Fruit fly (Drosophila melanogaster) whole organism, embryonic: ENCODE measurements around the gene flw.

ENCODE experiments used
- ATbp ChIP-seq: fragments of 200-800 bp; sonication (Bioruptor generic); optimal IDR thresholded peaks from 2 replicates; lab custom pipeline; 2017; ENCODE audit warnings: missing biosample characterization, mild to moderate bottlenecking, missing genetic modification characterization, missing genetic modification reagents
- Ada2b ChIP-seq: fragments of 200-800 bp; sonication (Bioruptor generic); IDR thresholded peaks from 2 replicates; pipeline ENCODE4 v1.3.6; 2022; ENCODE audit warnings: missing biosample characterization, missing genetic modification characterization
- Adf1 ChIP-seq: fragments of 200-800 bp; sonication (Bioruptor generic); IDR thresholded peaks from 2 replicates; pipeline ENCODE4 v1.3.6; 2022; ENCODE audit warnings: missing biosample characterization, missing genetic modification characterization
- Aef1 ChIP-seq: fragments of 200-800 bp; sonication (Bioruptor generic); IDR thresholded peaks from 3 replicates; pipeline ENCODE4 v1.3.6; 2022; ENCODE audit warnings: missing biosample characterization, missing genetic modification characterization
- Atf6 ChIP-seq: fragments of 200-800 bp; sonication (Bioruptor generic); IDR thresholded peaks from 2 replicates; pipeline ENCODE4 v1.3.6; 2022; ENCODE audit warnings: missing biosample characterization, missing genetic modification characterization
- CG10147 ChIP-seq: fragments of 200-800 bp; sonication (Bioruptor generic); optimal IDR thresholded peaks from 2 replicates; lab custom pipeline; 2019; ENCODE audit warnings: missing biosample characterization, mild to moderate bottlenecking, missing genetic modification characterization, moderate library complexity
- CG10543 ChIP-seq: fragments of 200-800 bp; sonication (Bioruptor generic); optimal IDR thresholded peaks from 3 replicates; lab custom pipeline; 2017; ENCODE audit warnings: missing biosample characterization, mild to moderate bottlenecking, missing genetic modification characterization, moderate library complexity
- CG10979 ChIP-seq: fragments of 200-800 bp; sonication (Bioruptor generic); optimal IDR thresholded peaks from 2 replicates; lab custom pipeline; 2018; ENCODE audit warnings: missing biosample characterization, mild to moderate bottlenecking, missing genetic modification characterization, moderate library complexity
- CG11247 ChIP-seq: fragments of 200-800 bp; sonication (Bioruptor generic); IDR thresholded peaks from 2 replicates; pipeline ENCODE4 v1.3.6; 2022; ENCODE audit warnings: missing biosample characterization, missing genetic modification characterization
- CG11504 ChIP-seq: fragments of 200-800 bp; sonication (Bioruptor generic); optimal IDR thresholded peaks from 3 replicates; lab custom pipeline; 2019; ENCODE audit warnings: missing biosample characterization, mild to moderate bottlenecking, missing genetic modification characterization, moderate library complexity
- CG12391 ChIP-seq: fragments of 200-800 bp; sonication (Bioruptor generic); optimal IDR thresholded peaks from 3 replicates; lab custom pipeline; 2018; ENCODE audit warnings: missing biosample characterization, mild to moderate bottlenecking, missing genetic modification characterization, moderate library complexity
- CG12769 ChIP-seq: fragments of 200-800 bp; sonication (Bioruptor generic); optimal IDR thresholded peaks from 2 replicates; lab custom pipeline; 2019; ENCODE audit warnings: missing biosample characterization, mild to moderate bottlenecking, missing genetic modification characterization, moderate library complexity
- CG16779 ChIP-seq: fragments of 200-800 bp; sonication (Bioruptor generic); IDR thresholded peaks from 2 replicates; pipeline ENCODE4 v1.3.6; 2022; ENCODE audit warnings: missing biosample characterization, missing genetic modification characterization
- CG2678 ChIP-seq: fragments of 200-800 bp; sonication (Bioruptor generic); optimal IDR thresholded peaks from 3 replicates; lab custom pipeline; 2019; ENCODE audit warnings: missing biosample characterization, mild to moderate bottlenecking, missing genetic modification characterization, moderate library complexity
- CG2712 ChIP-seq: fragments of 200-800 bp; optimal IDR thresholded peaks from 3 replicates; lab custom pipeline; 2019; ENCODE audit warnings: missing biosample characterization, mild to moderate bottlenecking, missing genetic modification characterization, moderate library complexity
- CG32532 ChIP-seq: fragments of 200-800 bp; sonication (Bioruptor generic); IDR thresholded peaks from 2 replicates; pipeline ENCODE4 v1.3.6; 2022; ENCODE audit warnings: missing biosample characterization, missing genetic modification characterization
- CG3281 ChIP-seq: fragments of 200-800 bp; sonication (Bioruptor generic); optimal IDR thresholded peaks from 3 replicates; lab custom pipeline; 2017; ENCODE audit warnings: missing biosample characterization, mild to moderate bottlenecking, missing genetic modification characterization
- CG34376 ChIP-seq: fragments of 200-800 bp; sonication (Bioruptor generic); optimal IDR thresholded peaks from 2 replicates; lab custom pipeline; 2018; ENCODE audit warnings: missing biosample characterization, mild to moderate bottlenecking, missing genetic modification characterization
- CG43689 ChIP-seq: fragments of 200-800 bp; sonication (Bioruptor generic); IDR thresholded peaks from 2 replicates; pipeline ENCODE4 v1.3.6; 2022; ENCODE audit warnings: missing biosample characterization, missing genetic modification characterization
- CG4424 ChIP-seq: fragments of 200-800 bp; sonication (Bioruptor generic); optimal IDR thresholded peaks from 3 replicates; lab custom pipeline; 2016; ENCODE audit warnings: missing biosample characterization, missing genetic modification characterization
- CG4730 ChIP-seq: fragments of 200-800 bp; sonication (Bioruptor generic); IDR thresholded peaks from 2 replicates; pipeline ENCODE4 v1.3.6; 2022; ENCODE audit warnings: missing biosample characterization, missing genetic modification characterization
- CG8924 ChIP-seq: fragments of 200-800 bp; optimal IDR thresholded peaks from 3 replicates; lab custom pipeline; 2019; ENCODE audit warnings: missing biosample characterization, mild to moderate bottlenecking, missing genetic modification characterization, moderate library complexity
- CrebB ChIP-seq: fragments of 200-800 bp; sonication (Bioruptor generic); optimal IDR thresholded peaks from 3 replicates; lab custom pipeline; 2018; ENCODE audit warnings: missing biosample characterization, mild to moderate bottlenecking, missing genetic modification characterization
- D19B ChIP-seq: fragments of 200-800 bp; sonication (Bioruptor generic); optimal IDR thresholded peaks from 2 replicates; lab custom pipeline; 2017; ENCODE audit warnings: missing biosample characterization, mild to moderate bottlenecking, missing genetic modification characterization
- Dbx ChIP-seq: fragments of 200-800 bp; sonication (Bioruptor generic); IDR thresholded peaks from 3 replicates; pipeline ENCODE4 v1.3.6; 2022; ENCODE audit warnings: missing biosample characterization, missing genetic modification characterization
- Dll ChIP-seq: fragments of 200-800 bp; sonication (Bioruptor generic); IDR thresholded peaks from 4 replicates; pipeline ENCODE4 v1.3.6; 2022; ENCODE audit warnings: missing biosample characterization, missing genetic modification characterization; ENCODE audit not compliant: partially characterized antibody
- Eip74EF ChIP-seq, 2 experiments: fragments of 200-800 bp in 1 of 2; fragments of >200 bp in 1 of 2; sonication (Bioruptor generic) in 1 of 2; optimal IDR thresholded peaks; 2 replicates each; lab custom pipeline; 2017 to 2019; ENCODE audit warnings: missing biosample characterization in 2 of 2, missing genetic modification characterization in 2 of 2, mild to moderate bottlenecking in 1 of 2, moderate library complexity in 1 of 2
- Max ChIP-seq: fragments of 200-800 bp; sonication (Bioruptor generic); optimal IDR thresholded peaks from 2 replicates; lab custom pipeline; 2016; ENCODE audit warnings: missing biosample characterization, mild to moderate bottlenecking, missing genetic modification characterization
- Meics ChIP-seq: fragments of 200-800 bp; sonication (Bioruptor generic); optimal IDR thresholded peaks from 2 replicates; lab custom pipeline; 2017; ENCODE audit warnings: missing biosample characterization, mild to moderate bottlenecking, missing genetic modification characterization
- Neu2 ChIP-seq: fragments of 200-800 bp; sonication (Bioruptor generic); optimal IDR thresholded peaks from 3 replicates; lab custom pipeline; 2016; ENCODE audit warnings: missing biosample characterization, missing genetic modification characterization, borderline replicate concordance
- Ptx1 ChIP-seq: fragments of 200-800 bp; sonication (Bioruptor generic); IDR thresholded peaks from 2 replicates; pipeline ENCODE4 v1.3.6; 2022; ENCODE audit warnings: missing biosample characterization, missing genetic modification characterization
- al ChIP-seq: fragments of 200-800 bp; sonication (Bioruptor generic); IDR thresholded peaks from 2 replicates; pipeline ENCODE4 v1.3.6; 2022; ENCODE audit warnings: missing biosample characterization, missing genetic modification characterization
- caup ChIP-seq: fragments of 200-800 bp; sonication (Bioruptor generic); optimal IDR thresholded peaks from 3 replicates; lab custom pipeline; 2017; ENCODE audit warnings: missing biosample characterization, mild to moderate bottlenecking, missing genetic modification characterization, moderate library complexity; ENCODE audit not compliant: severe bottlenecking
- ci ChIP-seq: fragments of 200-800 bp; sonication (Bioruptor generic); IDR thresholded peaks from 3 replicates; pipeline ENCODE4 v1.3.6; 2022; ENCODE audit warnings: missing biosample characterization, missing genetic modification characterization
- dmrt99B ChIP-seq: fragments of 200-800 bp; sonication (Bioruptor generic); optimal IDR thresholded peaks from 2 replicates; lab custom pipeline; 2018; ENCODE audit warnings: missing biosample characterization, mild to moderate bottlenecking, missing genetic modification characterization, moderate library complexity
- esg ChIP-seq: fragments of 200-800 bp; sonication (Bioruptor generic); conservative IDR thresholded peaks from 2 replicates; pipeline ENCODE4 v1.3.6; 2022; ENCODE audit warnings: missing biosample characterization, missing genetic modification characterization
- fd3F ChIP-seq: fragments of 200-800 bp; sonication (Bioruptor generic); optimal IDR thresholded peaks from 2 replicates; lab custom pipeline; 2018; ENCODE audit warnings: missing biosample characterization, mild to moderate bottlenecking, missing genetic modification characterization, moderate library complexity
- gem ChIP-seq: fragments of 200-800 bp; sonication (Bioruptor generic); optimal IDR thresholded peaks from 2 replicates; lab custom pipeline; 2019; ENCODE audit warnings: missing biosample characterization, mild to moderate bottlenecking, missing genetic modification characterization, moderate library complexity
- hkb ChIP-seq, 2 experiments: fragments of 200-800 bp in 1 of 2; fragments of >200 bp in 1 of 2; sonication (Bioruptor generic) in 1 of 2; IDR thresholded peaks in 1 of 2; optimal IDR thresholded peaks in 1 of 2; 2 replicates each; pipeline versions ENCODE4 v1.3.6 to Lab custom; 2017 to 2022; ENCODE audit warnings: missing biosample characterization in 1 of 2, missing genetic modification characterization in 1 of 2
- otp ChIP-seq: fragments of 200-800 bp; sonication (Bioruptor generic); IDR thresholded peaks from 3 replicates; pipeline ENCODE4, ENCODE4 v1.3.6; 2022; ENCODE audit warnings: missing biosample characterization, missing genetic modification characterization
- pho ChIP-seq: fragments of 200-800 bp; sonication (Bioruptor generic); optimal IDR thresholded peaks from 2 replicates; lab custom pipeline; 2016; ENCODE audit warnings: missing biosample characterization, missing genetic modification characterization
- sens ChIP-seq: fragments of 200-800 bp; sonication (Bioruptor generic); peaks from one replicate; lab custom pipeline; 2016; ENCODE audit warnings: missing biosample characterization, missing genetic modification characterization
- sim ChIP-seq: fragments of 200-800 bp; sonication (Bioruptor generic); IDR thresholded peaks from 2 replicates; pipeline ENCODE4 v1.3.6; 2022; ENCODE audit warnings: missing biosample characterization, missing genetic modification characterization
- sr ChIP-seq: fragments of 200-800 bp; sonication (Bioruptor generic); IDR thresholded peaks from 3 replicates; pipeline ENCODE4 v1.3.6; 2022; ENCODE audit warnings: missing biosample characterization, missing genetic modification characterization
- ssp ChIP-seq: fragments of 200-800 bp; sonication (Bioruptor generic); IDR thresholded peaks from 2 replicates; pipeline ENCODE4 v1.3.6; 2022; ENCODE audit warnings: missing biosample characterization, missing genetic modification characterization
- tio ChIP-seq: fragments of 200-800 bp; sonication (Bioruptor generic); optimal IDR thresholded peaks from 2 replicates; lab custom pipeline; 2017; ENCODE audit warnings: missing biosample characterization, missing genetic modification characterization, inconsistent platforms
- tup ChIP-seq: fragments of 200-800 bp; sonication (Bioruptor generic); optimal IDR thresholded peaks from 2 replicates; lab custom pipeline; 2016; ENCODE audit warnings: missing biosample characterization, mild to moderate bottlenecking, missing genetic modification characterization, moderate library complexity
- wor ChIP-seq: fragments of 200-800 bp; sonication (Bioruptor generic); IDR thresholded peaks from 2 replicates; pipeline ENCODE4 v1.3.6; 2022; ENCODE audit warnings: missing biosample characterization, missing genetic modification characterization

Gene flw

dm6 chrX:10397514-10398133 is 11.9 kb downstream of the flw start (continued):
- TF ChIP-seq Dll (GFP tag; lab: Robert Waterston, UW) (no peak), CrebB (tag; lab: Kevin White, UChicago) (peak; percentile 15), Ada2b (GFP tag; lab: Robert Waterston, UW) (peak; percentile 46), D19B (peak; percentile 65), gem (tag; lab: Kevin White, UChicago) (peak; percentile 50), Atf6 (GFP tag; lab: Robert Waterston, UW) (peak; percentile 74), CG16779 (GFP tag; lab: Robert Waterston, UW) (no peak), ATbp (GFP tag; lab: Kevin White, UChicago) (peak; percentile 5), CG12391 (tag; lab: Kevin White, UChicago) (peak; percentile 26), CG3281 (peak; percentile 16), CG43689 (GFP tag; lab: Robert Waterston, UW) (no peak), otp (GFP tag; lab: Robert Waterston, UW) (no peak), CG10979 (tag; lab: Kevin White, UChicago) (no peak), Neu2 (GFP tag; lab: Kevin White, UChicago) (no peak), tio (GFP tag; lab: Kevin White, UChicago) (no peak), al (GFP tag; lab: Robert Waterston, UW) (peak; percentile 42; the same call in 1 of the 2 replicates), CG4730 (GFP tag; lab: Robert Waterston, UW) (peak; percentile 21; the same call in 1 of the 2 replicates), Max (GFP tag; lab: Kevin White, UChicago) (no peak), CG10543 (GFP tag; lab: Kevin White, UChicago) (peak; percentile 32), fd3F (peak; percentile 2), Ptx1 (GFP tag; lab: Robert Waterston, UW) (peak; percentile 74), CG2678 (tag; lab: Kevin White, UChicago) (peak; percentile 63), sim (no peak), CG10147 (GFP tag; lab: Kevin White, UChicago) (peak; percentile 18), Dbx (GFP tag; lab: Robert Waterston, UW) (peak; percentile 61), sr (GFP tag; lab: Robert Waterston, UW) (peak; percentile 63; the same call in 1 of the 3 replicates), ssp (GFP tag; lab: Robert Waterston, UW) (peak; percentile 29; the same call in 1 of the 2 replicates), CG4424 (GFP tag; lab: Kevin White, UChicago) (no peak), esg (no peak; the same call in 1 of the 2 replicates), hkb (optimal IDR thresholded peaks at IDR 0.05; lab: Kevin White, UChicago) (no peak), hkb (GFP tag; IDR thresholded peaks at IDR 0.05; lab: Robert Waterston, UW) (peak; percentile 46; the same call in 1 of the 2 replicates), caup (GFP tag; lab: Kevin White, UChicago) (peak; percentile 23), sens (GFP tag; lab: Kevin White, UChicago) (peak; percentile 49), CG11247 (GFP tag; lab: Robert Waterston, UW) (0 out of 2 replicates have a peak, but pooled peaks have one; percentile 23), dmrt99B (tag; lab: Kevin White, UChicago) (peak; percentile 63), ci (0 out of 3 replicates have a peak, but pooled peaks have one; percentile 26), Eip74EF (GFP tag; optimal IDR thresholded peaks at IDR 0.05; lab: Kevin White, UChicago) (peak in 1 of 2 experiments; percentile 2), tup (GFP tag; lab: Kevin White, UChicago) (no peak), CG11504 (tag; lab: Kevin White, UChicago) (peak; percentile 51), CG34376 (GFP tag; lab: Kevin White, UChicago) (peak; percentile 25), CG8924 (tag; lab: Kevin White, UChicago) (peak; percentile 19), CG12769 (tag; lab: Kevin White, UChicago) (peak; percentile 53), CG2712 (tag; lab: Kevin White, UChicago) (peak; percentile 27), CG32532 (GFP tag; lab: Robert Waterston, UW) (peak; percentile 67; the same call in 1 of the 2 replicates), pho (GFP tag; lab: Kevin White, UChicago) (no peak), Adf1 (peak; percentile 33; the same call in 1 of the 2 replicates), Meics (GFP tag; lab: Kevin White, UChicago) (peak; percentile 56), wor (GFP tag; lab: Robert Waterston, UW) (0 out of 2 replicates have a peak, but pooled peaks have one; percentile 12), Aef1 (GFP tag; lab: Robert Waterston, UW) (peak; percentile 42; the same call in 2 of the 3 replicates)
